Worm (Caenorhabditis elegans): ENCODE data around the gene srw-115.

ce11 chrV:3021306-3021705 lies 27.6 kb upstream of the srw-115 start, which contains the start of gene irld-12:
- TF ChIP-seq blmp-1 (tag; optimal IDR thresholded peaks at IDR 0.05), result no peak
- TF ChIP-seq nhr-28 (tag; optimal IDR thresholded peaks at IDR 0.05), result no peak
- no peak for TF ChIP-seq snpc-4 (tag; optimal IDR thresholded peaks at IDR 0.05)
- no peak for TF ChIP-seq unc-39 (tag; optimal IDR thresholded peaks at IDR 0.05)
- TF ChIP-seq ces-1 (GFP tag; optimal IDR thresholded peaks at IDR 0.05), result no peak
- TF ChIP-seq sptf-1 (tag; optimal IDR thresholded peaks at IDR 0.05), result no peak
- TF ChIP-seq nhr-76 (tag; optimal IDR thresholded peaks at IDR 0.05), result no peak
- TF ChIP-seq nhr-12 (tag; optimal IDR thresholded peaks at IDR 0.05), result no peak
- no peak for TF ChIP-seq elt-1 (tag; optimal IDR thresholded peaks at IDR 0.05; ENCODE audit: borderline replicate concordance, insufficient read depth)
